Worm (Caenorhabditis elegans) whole organism, L3 larva: ENCODE results near the gene Y39B6A.13.

Experiments
- egl-27 ChIP-seq: sonication (generic microtip); optimal IDR thresholded peaks from 4 replicates; lab custom pipeline; 2017; ENCODE audit warnings: missing biosample characterization, missing genetic modification reagents, missing genetic modification characterization
- nhr-237 ChIP-seq: fragments of 150-350 bp; optimal IDR thresholded peaks from 2 replicates; lab custom pipeline; 2014; ENCODE audit warnings: missing biosample characterization, missing genetic modification characterization
- nhr-28 ChIP-seq: fragments of 150-350 bp; optimal IDR thresholded peaks from 2 replicates; lab custom pipeline; 2014; ENCODE audit warnings: missing biosample characterization, missing genetic modification characterization
- pha-4 ChIP-seq: fragments of 150-350 bp; optimal IDR thresholded peaks from 2 replicates; lab custom pipeline; 2014; ENCODE audit warnings: missing biosample characterization, missing genetic modification reagents, missing genetic modification characterization

ce11 chrV:19127225-19127624 lies 8.0 kb upstream of the Y39B6A.13 start, which contains the start of gene dyf-17:
- no peak for TF ChIP-seq nhr-28 (tag; lab: Kevin White, UChicago)
- TF ChIP-seq nhr-237 (tag; lab: Kevin White, UChicago) = no peak
- no peak for TF ChIP-seq egl-27 (tag; lab: Kevin White, UChicago)
- no peak for TF ChIP-seq pha-4 (tag; lab: Kevin White, UChicago)
